Worm (Caenorhabditis elegans) whole organism, midembryonic: ENCODE measurements around the gene glr-1.

ENCODE experiments used
- T22C8.4 ChIP-seq: fragments of 200-800 bp; sonication (Bioruptor generic); IDR thresholded peaks from 2 replicates; pipeline ENCODE4 v1.3.6; 2022; ENCODE audit warnings: missing genetic modification characterization, missing compliant biosample characterization
- cog-1 ChIP-seq: sonication (generic microtip); optimal IDR thresholded peaks from 2 replicates; lab custom pipeline; 2016; ENCODE audit warnings: missing genetic modification characterization, missing compliant biosample characterization
- flt-1 ChIP-seq: fragments of 200-800 bp; sonication (Bioruptor generic); IDR thresholded peaks from 2 replicates; pipeline ENCODE4 v1.3.6; 2022; ENCODE audit warnings: missing genetic modification characterization, missing compliant biosample characterization
- klf-2 ChIP-seq: fragments of 200-800 bp; sonication (Bioruptor generic); conservative IDR thresholded peaks from 2 replicates; pipeline ENCODE4 v1.3.6; 2022; ENCODE audit warnings: missing genetic modification reagents, missing genetic modification characterization, missing compliant biosample characterization
- med-1 ChIP-seq: sonication (generic microtip); optimal IDR thresholded peaks from 2 replicates; lab custom pipeline; 2017; ENCODE audit warnings: missing genetic modification characterization, mild to moderate bottlenecking, missing compliant biosample characterization, antibody characterized with exemption, missing genetic modification reagents; ENCODE audit not compliant: insufficient read depth
- ref-1 ChIP-seq: fragments of 200-800 bp; sonication (Bioruptor generic); conservative IDR thresholded peaks from 2 replicates; pipeline ENCODE4 v1.3.6; 2022; ENCODE audit warnings: missing genetic modification reagents, missing genetic modification characterization, missing compliant biosample characterization
- tab-1 ChIP-seq: fragments of 200-800 bp; sonication (Bioruptor generic); IDR thresholded peaks from 2 replicates; pipeline ENCODE4 v1.3.6; 2022; ENCODE audit warnings: missing genetic modification characterization, missing compliant biosample characterization
- ztf-23 ChIP-seq: fragments of 200-800 bp; sonication (Bioruptor generic); IDR thresholded peaks from 2 replicates; pipeline ENCODE4 v1.3.6; 2022; ENCODE audit warnings: missing genetic modification reagents, missing genetic modification characterization, missing compliant biosample characterization
- ztf-29 ChIP-seq: fragments of 200-800 bp; sonication (Bioruptor generic); IDR thresholded peaks from 2 replicates; pipeline ENCODE4 v1.3.6; 2022; ENCODE audit warnings: missing genetic modification reagents, missing genetic modification characterization, missing compliant biosample characterization

Gene glr-1

DNA sequence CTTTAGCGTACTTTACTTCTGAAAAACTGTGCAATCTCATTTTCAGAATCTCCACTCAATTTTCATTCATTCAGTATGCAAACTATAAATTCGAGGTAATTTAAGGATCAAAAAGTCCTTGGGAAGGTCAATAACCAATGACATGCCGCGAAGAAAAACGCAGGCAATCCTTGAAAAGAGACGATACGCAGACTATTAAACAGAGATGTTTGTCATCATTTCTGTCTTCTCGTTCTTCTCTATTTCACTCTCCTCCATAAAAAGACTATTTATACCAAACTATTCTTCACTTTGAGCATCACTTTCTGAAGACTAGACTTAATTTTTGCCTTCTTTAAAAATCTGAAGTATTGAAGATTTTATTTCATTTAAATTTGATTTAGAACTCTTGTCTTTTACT lies 36.3 kb downstream of the glr-1 start, which contains the start of gene C02D5.4:
TSS of gene C02D5.4 (plus strand) at position 41 of the 400 bp plus-strand sequence.
- TF ChIP-seq ztf-29, result no peak
- no peak for TF ChIP-seq T22C8.4
- TF ChIP-seq ztf-23 (GFP tag; lab: Robert Waterston, UW), result no peak
- TF ChIP-seq flt-1 (GFP tag; lab: Robert Waterston, UW), result no peak

DNA sequence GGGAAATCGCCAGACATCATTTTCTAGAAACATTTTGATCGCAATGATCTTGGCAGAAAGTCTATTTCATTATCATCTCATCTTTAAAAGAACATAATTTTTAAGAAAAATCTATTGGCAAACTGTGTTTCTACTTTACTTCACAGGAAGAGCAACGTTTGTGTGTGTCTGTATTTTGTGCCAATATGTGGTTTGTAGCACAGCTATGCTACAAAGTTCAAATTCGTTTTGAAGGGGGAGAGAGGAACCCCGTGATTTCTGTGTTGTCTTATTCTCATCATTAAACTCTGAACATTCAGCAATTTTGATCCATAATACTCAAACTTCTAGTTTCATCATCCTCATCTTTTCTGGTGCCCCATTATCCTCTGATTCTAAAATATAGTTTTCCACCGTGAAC lies 36.7 kb downstream of the glr-1 start:
- no peak for TF ChIP-seq klf-2 (GFP tag; lab: Robert Waterston, UW)
- TF ChIP-seq ztf-23 (GFP tag; lab: Robert Waterston, UW), result no peak
- TF ChIP-seq tab-1 (GFP tag; lab: Robert Waterston, UW), result no peak
- no peak for TF ChIP-seq cog-1
- TF ChIP-seq flt-1 (GFP tag; lab: Robert Waterston, UW), result no peak
- no peak for TF ChIP-seq ztf-29
- no peak for TF ChIP-seq T22C8.4
- no peak for TF ChIP-seq med-1 (GFP tag; lab: Kevin White, UChicago)
- no peak for TF ChIP-seq ref-1

DNA sequence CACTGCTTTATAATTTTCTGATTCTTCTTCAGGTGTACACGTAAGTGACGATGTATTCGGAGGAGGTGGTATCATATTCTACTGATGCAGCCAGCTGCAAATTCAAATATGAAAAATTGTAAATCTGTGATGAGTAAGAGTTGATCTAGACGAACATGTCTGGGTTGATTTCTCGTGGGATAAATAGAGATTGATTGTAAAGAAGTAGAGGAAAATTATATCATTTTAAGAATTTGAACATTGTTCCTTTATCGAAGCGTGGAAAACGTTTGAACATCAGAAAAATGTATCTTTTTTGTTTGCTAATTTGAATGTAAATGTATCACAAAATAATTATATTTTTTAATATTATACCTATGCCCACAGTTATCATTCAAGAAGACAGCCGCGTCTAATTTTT lies 42.9 kb downstream of the glr-1 start, which contains the start of gene ZC21.6:
TSS of gene ZC21.6 (minus strand) at position 101 of the 400 bp plus-strand sequence.
- TF ChIP-seq klf-2 (GFP tag; lab: Robert Waterston, UW) (no peak), cog-1 (no peak), ref-1 (no peak), flt-1 (GFP tag; lab: Robert Waterston, UW) (no peak), ztf-23 (GFP tag; lab: Robert Waterston, UW) (no peak), med-1 (GFP tag; lab: Kevin White, UChicago) (no peak), T22C8.4 (no peak), ztf-29 (no peak), tab-1 (GFP tag; lab: Robert Waterston, UW) (no peak)

DNA sequence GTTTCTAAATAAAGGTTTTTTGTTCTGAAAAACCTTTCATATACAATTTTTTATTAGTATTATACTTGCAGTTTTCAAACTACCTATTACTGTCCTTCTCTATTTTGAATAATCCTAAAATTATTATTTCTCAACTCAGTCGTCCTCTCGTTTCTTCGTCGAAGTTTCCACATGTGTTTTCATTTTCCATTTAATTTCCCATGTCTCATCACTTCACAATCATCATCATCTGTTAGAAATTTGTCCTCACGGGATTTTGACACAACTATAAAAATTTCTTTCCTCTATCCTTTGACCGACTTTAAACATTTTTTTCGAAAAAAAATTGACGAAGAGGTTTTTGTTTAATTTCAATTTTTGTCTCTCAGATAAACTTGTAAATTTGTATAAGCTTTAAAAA lies 53.0 kb downstream of the glr-1 start:
- TF ChIP-seq ztf-23 (GFP tag; lab: Robert Waterston, UW), result no peak
- TF ChIP-seq T22C8.4, result no peak
- no peak for TF ChIP-seq ref-1
- TF ChIP-seq med-1 (GFP tag; lab: Kevin White, UChicago), result no peak
- TF ChIP-seq cog-1, result no peak
- no peak for TF ChIP-seq ztf-29
- TF ChIP-seq klf-2 (GFP tag; lab: Robert Waterston, UW), result no peak
- TF ChIP-seq tab-1 (GFP tag; lab: Robert Waterston, UW), result no peak
- TF ChIP-seq flt-1 (GFP tag; lab: Robert Waterston, UW), result no peak

DNA sequence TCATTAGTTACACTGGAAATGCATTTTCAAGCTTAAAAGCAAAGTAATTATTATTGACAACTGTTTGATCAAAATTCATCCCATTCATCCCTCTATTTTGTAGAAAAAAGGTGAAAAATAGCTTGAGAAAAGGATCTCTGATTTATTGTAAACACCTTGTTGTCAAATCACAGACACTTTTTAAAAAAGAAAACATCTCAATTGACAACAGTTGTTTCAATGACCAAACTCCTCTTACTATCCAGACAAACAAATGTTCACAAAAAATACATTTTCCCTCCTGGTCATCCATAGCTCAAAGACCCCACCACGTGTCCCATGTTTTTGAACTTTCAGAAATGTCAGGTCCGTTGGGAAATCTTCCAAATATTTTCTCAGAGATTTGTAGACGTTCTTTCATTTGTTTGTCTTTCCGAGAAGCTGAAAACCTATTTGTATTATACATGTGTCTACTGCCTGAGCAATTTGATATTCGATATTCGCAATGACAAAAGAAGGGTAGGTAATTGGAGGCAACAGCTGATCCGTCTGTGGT lies 53.7 kb downstream of the glr-1 start, which contains the start of gene trp-1:
TSS of gene trp-1 (plus strand) at position 485 of the 535 bp plus-strand sequence.
- TF ChIP-seq ztf-23 (GFP tag; lab: Robert Waterston, UW), result no peak
- no peak for TF ChIP-seq tab-1 (GFP tag; lab: Robert Waterston, UW)
- TF ChIP-seq ref-1, result no peak
- TF ChIP-seq klf-2 (GFP tag; lab: Robert Waterston, UW), result no peak
- no peak for TF ChIP-seq cog-1
- no peak for TF ChIP-seq flt-1 (GFP tag; lab: Robert Waterston, UW)
- no peak for TF ChIP-seq med-1 (GFP tag; lab: Kevin White, UChicago)
- no peak for TF ChIP-seq ztf-29
- no peak for TF ChIP-seq T22C8.4
